In genomic region chrV:1228884-1229662, ce11 we compare ENCODE assay signal across 1 worm cellular context.
A peak's percentile ranks its signal among the peaks of the same experiment; 100 is the strongest.
TF ChIP-seq lines count a peak whose summit lies in the region.

No protein-coding gene starts in this region.

TF ChIP-seq in whole organism, L1 larva, 84 proteins besides CTCF, POLR2A, EP300 and RAD21 (continued from another document):
- no peak for TF ChIP-seq hpl-2 (GFP tag; optimal IDR thresholded peaks at IDR 0.05; lab: Kevin White, UChicago)
- TF ChIP-seq nhr-19 (GFP tag; conservative IDR thresholded peaks at IDR 0.05; lab: Robert Waterston, UW), result peak; percentile 20; the same call in 1 of the 2 replicates
- no peak for TF ChIP-seq unc-62 (GFP tag; optimal IDR thresholded peaks at IDR 0.05; lab: Kevin White, UChicago)
- peak; percentile 53 for TF ChIP-seq nhr-71 (tag; optimal IDR thresholded peaks at IDR 0.05; lab: Kevin White, UChicago)
- TF ChIP-seq lsy-2 (tag; optimal IDR thresholded peaks at IDR 0.05; lab: Kevin White, UChicago), result peak in 1 of 2 experiments; percentile 36
- TF ChIP-seq fos-1 (tag; optimal IDR thresholded peaks at IDR 0.05; lab: Kevin White, UChicago), result no peak
